Fruit fly (Drosophila melanogaster): ENCODE data around the gene CG9953.
A peak's percentile ranks its signal among the peaks of the same experiment; 100 is the strongest.

CG9953 gene

DNA sequence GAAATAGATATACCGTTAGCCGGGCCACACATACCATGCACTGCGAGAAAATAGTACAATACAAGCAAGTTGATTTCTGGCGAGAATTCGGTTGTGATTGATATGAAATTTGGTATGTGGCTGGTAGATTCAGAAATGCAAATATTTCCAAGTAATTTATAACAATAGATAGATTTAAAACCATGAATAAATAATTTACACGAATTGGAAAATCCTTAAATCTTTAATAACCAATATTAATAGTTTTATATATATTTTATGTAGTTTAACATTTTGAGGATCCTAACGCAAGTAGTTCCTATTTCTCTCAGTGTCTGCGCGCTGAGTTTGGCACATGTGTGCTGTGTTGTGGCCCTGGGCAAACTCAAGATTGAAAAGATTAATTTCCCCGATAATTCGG, 12.4 kb downstream of the CG9953 start:
- no peak for TF ChIP-seq CG3847 (GFP tag; IDR thresholded peaks at IDR 0.05)
- no peak for TF ChIP-seq CG13894 (tag; optimal IDR thresholded peaks at IDR 0.05)
- TF ChIP-seq CG11456 (GFP tag; IDR thresholded peaks at IDR 0.05): no peak
- TF ChIP-seq CG2875 (GFP tag; optimal IDR thresholded peaks at IDR 0.05): peak; percentile 25
- no peak for TF ChIP-seq CG12236 (GFP tag; optimal IDR thresholded peaks at IDR 0.05)
- TF ChIP-seq row (GFP tag; IDR thresholded peaks at IDR 0.05): peak; percentile 52
- TF ChIP-seq kni (GFP tag; optimal IDR thresholded peaks at IDR 0.05): no peak
- no peak for TF ChIP-seq Fer3 (tag; optimal IDR thresholded peaks at IDR 0.05)
- peak; percentile 72 for TF ChIP-seq CG12391 (tag; optimal IDR thresholded peaks at IDR 0.05)
- peak; percentile 62; the same call in 1 of the 2 replicates for TF ChIP-seq CG8765 (GFP tag; IDR thresholded peaks at IDR 0.05)
- TF ChIP-seq sob (GFP tag; IDR thresholded peaks at IDR 0.05): no peak
- no peak for TF ChIP-seq YL-1 (GFP tag; optimal IDR thresholded peaks at IDR 0.05)
- peak; percentile 26; the same call in 1 of the 2 replicates for TF ChIP-seq lmd (GFP tag; IDR thresholded peaks at IDR 0.05)
- peak; percentile 9 for TF ChIP-seq ATbp (GFP tag; optimal IDR thresholded peaks at IDR 0.05)
- peak; percentile 74 for TF ChIP-seq CG10979 (tag; optimal IDR thresholded peaks at IDR 0.05)
- TF ChIP-seq ttk (GFP tag; IDR thresholded peaks at IDR 0.05): no peak
- no peak for TF ChIP-seq pan (optimal IDR thresholded peaks at IDR 0.05)
- peak in 1 of 2 experiments; percentile 12 for TF ChIP-seq pan (GFP tag; optimal IDR thresholded peaks at IDR 0.05 in 1 of 2, IDR thresholded peaks at IDR 0.05 in 1 of 2)
- no peak for TF ChIP-seq run (tag; optimal IDR thresholded peaks at IDR 0.05)
- peak; percentile 64 for TF ChIP-seq CG13424 (tag; optimal IDR thresholded peaks at IDR 0.05)
- TF ChIP-seq CG2199 (GFP tag; IDR thresholded peaks at IDR 0.05): no peak
- TF ChIP-seq CG11504 (tag; optimal IDR thresholded peaks at IDR 0.05): peak; percentile 49
- TF ChIP-seq Oaz (GFP tag; IDR thresholded peaks at IDR 0.05): no peak
- no peak for TF ChIP-seq nerfin-2 (GFP tag; IDR thresholded peaks at IDR 0.05; ENCODE audit: partially characterized antibody)
- TF ChIP-seq mirr (GFP tag; optimal IDR thresholded peaks at IDR 0.05): no peak
- no peak for TF ChIP-seq Lpt (GFP tag; optimal IDR thresholded peaks at IDR 0.05)
- TF ChIP-seq klu (GFP tag; IDR thresholded peaks at IDR 0.05): no peak
- peak; percentile 60 for TF ChIP-seq Oli (tag; optimal IDR thresholded peaks at IDR 0.05)
- no peak for TF ChIP-seq Kr (GFP tag; optimal IDR thresholded peaks at IDR 0.05)
- TF ChIP-seq GATAe (GFP tag; conservative IDR thresholded peaks at IDR 0.05): no peak
- TF ChIP-seq CG8281 (tag; optimal IDR thresholded peaks at IDR 0.05): no peak
- TF ChIP-seq CG16815 (GFP tag; optimal IDR thresholded peaks at IDR 0.05): peak; percentile 62
- no peak for TF ChIP-seq tgo (GFP tag; IDR thresholded peaks at IDR 0.05)
- peak; percentile 32 for TF ChIP-seq CG10462 (GFP tag; optimal IDR thresholded peaks at IDR 0.05)
- TF ChIP-seq disco-r (GFP tag; optimal IDR thresholded peaks at IDR 0.05): no peak
- TF ChIP-seq CG16779 (GFP tag; IDR thresholded peaks at IDR 0.05): no peak
- TF ChIP-seq dm (GFP tag; optimal IDR thresholded peaks at IDR 0.05): no peak
- no peak for TF ChIP-seq CG17612 (GFP tag; IDR thresholded peaks at IDR 0.05)
- no peak for TF ChIP-seq CG32772 (GFP tag; IDR thresholded peaks at IDR 0.05)
- TF ChIP-seq CG6689 (GFP tag; IDR thresholded peaks at IDR 0.05): peak; percentile 64; the same call in 1 of the 2 replicates
- TF ChIP-seq mld (GFP tag; IDR thresholded peaks at IDR 0.05; ENCODE audit: partially characterized antibody): no peak
- peak; percentile 32 for TF ChIP-seq Hr3 (GFP tag; optimal IDR thresholded peaks at IDR 0.05)
- TF ChIP-seq twi (tag; optimal IDR thresholded peaks at IDR 0.05): peak; percentile 92
- TF ChIP-seq sima (GFP tag; optimal IDR thresholded peaks at IDR 0.05): no peak
- TF ChIP-seq CG15479 (GFP tag; optimal IDR thresholded peaks at IDR 0.05): no peak
- peak; percentile 61 for TF ChIP-seq Xrp1 (GFP tag; IDR thresholded peaks at IDR 0.05)
- TF ChIP-seq CG8478 (optimal IDR thresholded peaks at IDR 0.05): no peak
- TF ChIP-seq hth (optimal IDR thresholded peaks at IDR 0.05): no peak
- no peak for TF ChIP-seq CG12071 (GFP tag; optimal IDR thresholded peaks at IDR 0.05)
- TF ChIP-seq CG2678 (tag; optimal IDR thresholded peaks at IDR 0.05): peak; percentile 45
- peak; percentile 33 for TF ChIP-seq CG17385 (GFP tag; optimal IDR thresholded peaks at IDR 0.05)
- TF ChIP-seq schlank (tag; optimal IDR thresholded peaks at IDR 0.05): no peak
- no peak for TF ChIP-seq Gug (GFP tag; IDR thresholded peaks at IDR 0.05)

Measured in whole organism, embryonic.